Fruit fly (Drosophila melanogaster) whole organism, embryonic: ENCODE measurements around the gene lili.
A peak's percentile ranks its signal among the peaks of the same experiment; 100 is the strongest.

Experiments used
- Bgb ChIP-seq: fragments of 200-800 bp; sonication (Bioruptor generic); IDR thresholded peaks from 2 replicates; pipeline ENCODE4 v1.3.6; 2022; ENCODE audit warnings: missing biosample characterization, missing genetic modification characterization; ENCODE audit not compliant: partially characterized antibody
- Blimp-1 ChIP-seq: fragments of 200-800 bp; sonication (Bioruptor generic); optimal IDR thresholded peaks from 3 replicates; lab custom pipeline; 2018; ENCODE audit warnings: missing biosample characterization, missing genetic modification characterization, mild to moderate bottlenecking, moderate library complexity, missing genetic modification reagents
- BtbVII ChIP-seq: fragments of 200-800 bp; sonication (Bioruptor generic); optimal IDR thresholded peaks from 3 replicates; lab custom pipeline; 2017; ENCODE audit warnings: missing biosample characterization, mild to moderate bottlenecking, missing genetic modification characterization
- CG10274 ChIP-seq: fragments of 200-800 bp; sonication (Bioruptor generic); optimal IDR thresholded peaks from 3 replicates; lab custom pipeline; 2017; ENCODE audit warnings: missing biosample characterization, mild to moderate bottlenecking, missing genetic modification characterization
- CG11085 ChIP-seq: fragments of 200-800 bp; sonication (Bioruptor generic); IDR thresholded peaks from 2 replicates; pipeline ENCODE4 v1.3.6; 2022; ENCODE audit warnings: missing biosample characterization, missing genetic modification characterization
- CG11696 ChIP-seq: fragments of 200-800 bp; sonication (Bioruptor generic); IDR thresholded peaks from 2 replicates; pipeline ENCODE4 v1.3.6; 2022; ENCODE audit warnings: missing biosample characterization, missing genetic modification characterization
- CG12236 ChIP-seq: fragments of 200-800 bp; sonication (Bioruptor generic); optimal IDR thresholded peaks from 2 replicates; lab custom pipeline; 2016; ENCODE audit warnings: missing biosample characterization, missing genetic modification characterization
- CG13123 ChIP-seq: fragments of 200-800 bp; sonication (Bioruptor generic); optimal IDR thresholded peaks from 2 replicates; lab custom pipeline; 2016; ENCODE audit warnings: missing biosample characterization, missing genetic modification characterization
- CG14965 ChIP-seq: fragments of 200-800 bp; sonication (Bioruptor generic); optimal IDR thresholded peaks from 2 replicates; lab custom pipeline; 2016; ENCODE audit warnings: missing biosample characterization, missing genetic modification characterization, borderline replicate concordance
- CG1529 ChIP-seq: fragments of 200-800 bp; sonication (Bioruptor generic); optimal IDR thresholded peaks from 3 replicates; lab custom pipeline; 2018; ENCODE audit warnings: missing biosample characterization, missing genetic modification characterization
- CG17912 ChIP-seq: fragments of 200-800 bp; sonication (Bioruptor generic); optimal IDR thresholded peaks from 2 replicates; lab custom pipeline; 2018; ENCODE audit warnings: missing biosample characterization, mild to moderate bottlenecking, missing genetic modification characterization
- CG2116 ChIP-seq: fragments of 200-800 bp; sonication (Bioruptor generic); optimal IDR thresholded peaks from 3 replicates; lab custom pipeline; 2018; ENCODE audit warnings: missing biosample characterization, mild to moderate bottlenecking, missing genetic modification characterization
- CG30020 ChIP-seq: fragments of 200-800 bp; optimal IDR thresholded peaks from 2 replicates; lab custom pipeline; 2019; ENCODE audit warnings: missing biosample characterization, mild to moderate bottlenecking, missing genetic modification characterization, moderate library complexity
- CG30403 ChIP-seq: fragments of 200-800 bp; sonication (Bioruptor generic); optimal IDR thresholded peaks from 3 replicates; lab custom pipeline; 2016; ENCODE audit warnings: missing biosample characterization, missing genetic modification characterization
- CG3407 ChIP-seq: fragments of 200-800 bp; sonication (Bioruptor generic); optimal IDR thresholded peaks from 2 replicates; lab custom pipeline; 2018; ENCODE audit warnings: missing biosample characterization, mild to moderate bottlenecking, missing genetic modification characterization
- CG34376 ChIP-seq: fragments of 200-800 bp; sonication (Bioruptor generic); optimal IDR thresholded peaks from 2 replicates; lab custom pipeline; 2018; ENCODE audit warnings: missing biosample characterization, mild to moderate bottlenecking, missing genetic modification characterization
- CG4404 ChIP-seq: fragments of 200-800 bp; sonication (Bioruptor generic); IDR thresholded peaks from 2 replicates; pipeline ENCODE4 v1.3.6; 2022; ENCODE audit warnings: missing biosample characterization, missing genetic modification characterization
- CG6272 ChIP-seq: fragments of 200-800 bp; sonication (Bioruptor generic); IDR thresholded peaks from 2 replicates; pipeline ENCODE4 v1.3.6; 2022; ENCODE audit warnings: missing biosample characterization, missing genetic modification characterization
- CG6813 ChIP-seq: fragments of 200-800 bp; sonication (Bioruptor generic); optimal IDR thresholded peaks from 2 replicates; lab custom pipeline; 2017; ENCODE audit warnings: missing biosample characterization, missing genetic modification characterization, mild to moderate bottlenecking, moderate library complexity, missing genetic modification reagents
- CG8089 ChIP-seq: fragments of 200-800 bp; sonication (Bioruptor generic); optimal IDR thresholded peaks from 3 replicates; lab custom pipeline; 2016; ENCODE audit warnings: missing biosample characterization, missing genetic modification characterization
- CG9437 ChIP-seq: fragments of 200-800 bp; sonication (Bioruptor generic); optimal IDR thresholded peaks from 2 replicates; lab custom pipeline; 2018; ENCODE audit warnings: missing biosample characterization, mild to moderate bottlenecking, missing genetic modification characterization
- CoRest ChIP-seq: fragments of 200-800 bp; sonication (Bioruptor generic); optimal IDR thresholded peaks from 3 replicates; lab custom pipeline; 2018; ENCODE audit warnings: missing biosample characterization, mild to moderate bottlenecking, missing genetic modification characterization, moderate library complexity
- D19A ChIP-seq: fragments of 200-800 bp; optimal IDR thresholded peaks from 3 replicates; lab custom pipeline; 2019; ENCODE audit warnings: missing biosample characterization, mild to moderate bottlenecking, missing genetic modification characterization, moderate library complexity
- Doc3 ChIP-seq: fragments of 200-800 bp; sonication (Bioruptor generic); IDR thresholded peaks from 3 replicates; pipeline ENCODE4 v1.3.6; 2022; ENCODE audit warnings: missing biosample characterization, missing genetic modification characterization; ENCODE audit not compliant: partially characterized antibody
- HLH3B ChIP-seq: fragments of 200-800 bp; sonication (Bioruptor generic); IDR thresholded peaks from 2 replicates; pipeline ENCODE4 v1.3.6; 2022; ENCODE audit warnings: missing biosample characterization, missing genetic modification characterization
- HLH4C ChIP-seq: fragments of 200-800 bp; sonication (Bioruptor generic); IDR thresholded peaks from 3 replicates; pipeline ENCODE4 v1.3.6; 2022; ENCODE audit warnings: missing biosample characterization, missing genetic modification characterization; ENCODE audit not compliant: partially characterized antibody
- MBD-R2 ChIP-seq: fragments of 200-800 bp; sonication (Bioruptor generic); IDR thresholded peaks from 2 replicates; pipeline ENCODE4 v1.3.6; 2022; ENCODE audit warnings: missing biosample characterization, missing genetic modification characterization
- NFAT ChIP-seq: fragments of 200-800 bp; sonication (Bioruptor generic); IDR thresholded peaks from 2 replicates; pipeline ENCODE4 v1.3.6; 2022; ENCODE audit warnings: missing biosample characterization, missing genetic modification characterization
- NfI ChIP-seq: fragments of 200-800 bp; sonication (Bioruptor generic); optimal IDR thresholded peaks from 3 replicates; lab custom pipeline; 2018; ENCODE audit warnings: missing biosample characterization, mild to moderate bottlenecking, missing genetic modification characterization, moderate library complexity
- Taf1 ChIP-seq: fragments of 200-800 bp; sonication (Bioruptor generic); IDR thresholded peaks from 2 replicates; pipeline ENCODE4 v1.3.6; 2022; ENCODE audit warnings: missing biosample characterization, missing genetic modification characterization
- bbx ChIP-seq: fragments of 200-800 bp; sonication (Bioruptor generic); IDR thresholded peaks from 2 replicates; pipeline ENCODE4 v1.3.6; 2022; ENCODE audit warnings: missing biosample characterization, missing genetic modification characterization; ENCODE audit not compliant: partially characterized antibody
- btn ChIP-seq: fragments of 200-800 bp; sonication (Bioruptor generic); optimal IDR thresholded peaks from 2 replicates; lab custom pipeline; 2016; ENCODE audit warnings: missing biosample characterization, missing genetic modification characterization
- caup ChIP-seq: fragments of 200-800 bp; sonication (Bioruptor generic); optimal IDR thresholded peaks from 3 replicates; lab custom pipeline; 2017; ENCODE audit warnings: missing biosample characterization, mild to moderate bottlenecking, missing genetic modification characterization, moderate library complexity; ENCODE audit not compliant: severe bottlenecking
- chinmo ChIP-seq: fragments of 200-800 bp; sonication (Bioruptor generic); IDR thresholded peaks from 4 replicates; pipeline ENCODE4 v1.3.6; 2022; ENCODE audit warnings: missing biosample characterization, missing genetic modification characterization; ENCODE audit not compliant: partially characterized antibody
- dimm ChIP-seq: fragments of 200-800 bp; sonication (Bioruptor generic); IDR thresholded peaks from 2 replicates; pipeline ENCODE4 v1.3.6; 2022; ENCODE audit warnings: missing biosample characterization, missing genetic modification characterization
- ftz-f1 ChIP-seq: fragments of 200-800 bp; sonication (Bioruptor generic); optimal IDR thresholded peaks from 2 replicates; lab custom pipeline; 2016; ENCODE audit warnings: missing biosample characterization, missing genetic modification characterization
- gce ChIP-seq: fragments of 200-800 bp; sonication (Bioruptor generic); IDR thresholded peaks from 3 replicates; pipeline ENCODE4 v1.3.6; 2022; ENCODE audit warnings: missing biosample characterization, missing genetic modification characterization
- gfzf ChIP-seq: fragments of 200-800 bp; sonication (Bioruptor generic); optimal IDR thresholded peaks from 2 replicates; lab custom pipeline; 2016; ENCODE audit warnings: missing biosample characterization, mild to moderate bottlenecking, missing genetic modification characterization, moderate library complexity
- lov ChIP-seq, 2 experiments: fragments of 200-800 bp in 1 of 2; fragments of >200 bp in 1 of 2; sonication (Bioruptor generic) in 1 of 2; IDR thresholded peaks in 1 of 2; optimal IDR thresholded peaks in 1 of 2; 2 replicates in 1 of 2; 3 replicates in 1 of 2; pipeline versions ENCODE4 v1.3.6 to Lab custom; 2017 to 2022; ENCODE audit warnings: missing biosample characterization in 1 of 2, missing genetic modification characterization in 1 of 2
- maf-S ChIP-seq: fragments of 200-800 bp; sonication (Bioruptor generic); optimal IDR thresholded peaks from 2 replicates; lab custom pipeline; 2016; ENCODE audit warnings: missing biosample characterization, missing genetic modification characterization
- mam ChIP-seq: fragments of 200-800 bp; sonication (Bioruptor generic); optimal IDR thresholded peaks from 3 replicates; lab custom pipeline; 2016; ENCODE audit warnings: missing biosample characterization, missing genetic modification characterization
- mirr ChIP-seq: fragments of 200-800 bp; sonication (Bioruptor generic); optimal IDR thresholded peaks from 3 replicates; lab custom pipeline; 2018; ENCODE audit warnings: missing biosample characterization, mild to moderate bottlenecking, missing genetic modification characterization
- nau ChIP-seq: fragments of 200-800 bp; sonication (Bioruptor generic); optimal IDR thresholded peaks from 3 replicates; lab custom pipeline; 2017; ENCODE audit warnings: missing biosample characterization, mild to moderate bottlenecking, missing genetic modification characterization, missing genetic modification reagents
- onecut ChIP-seq: fragments of 200-800 bp; sonication (Bioruptor generic); IDR thresholded peaks from 2 replicates; pipeline ENCODE4 v1.3.6; 2022; ENCODE audit warnings: missing biosample characterization, missing genetic modification characterization
- pita ChIP-seq: fragments of 200-800 bp; sonication (Bioruptor generic); optimal IDR thresholded peaks from 2 replicates; lab custom pipeline; 2017; ENCODE audit warnings: missing biosample characterization, mild to moderate bottlenecking, missing genetic modification characterization
- slp2 ChIP-seq: fragments of 200-800 bp; sonication (Bioruptor generic); optimal IDR thresholded peaks from 2 replicates; lab custom pipeline; 2016; ENCODE audit warnings: missing biosample characterization, missing genetic modification characterization
- stc ChIP-seq: fragments of 200-800 bp; sonication (Bioruptor generic); IDR thresholded peaks from 2 replicates; pipeline ENCODE4 v1.3.6; 2022; ENCODE audit warnings: missing biosample characterization, missing genetic modification characterization

Gene lili

DNA sequence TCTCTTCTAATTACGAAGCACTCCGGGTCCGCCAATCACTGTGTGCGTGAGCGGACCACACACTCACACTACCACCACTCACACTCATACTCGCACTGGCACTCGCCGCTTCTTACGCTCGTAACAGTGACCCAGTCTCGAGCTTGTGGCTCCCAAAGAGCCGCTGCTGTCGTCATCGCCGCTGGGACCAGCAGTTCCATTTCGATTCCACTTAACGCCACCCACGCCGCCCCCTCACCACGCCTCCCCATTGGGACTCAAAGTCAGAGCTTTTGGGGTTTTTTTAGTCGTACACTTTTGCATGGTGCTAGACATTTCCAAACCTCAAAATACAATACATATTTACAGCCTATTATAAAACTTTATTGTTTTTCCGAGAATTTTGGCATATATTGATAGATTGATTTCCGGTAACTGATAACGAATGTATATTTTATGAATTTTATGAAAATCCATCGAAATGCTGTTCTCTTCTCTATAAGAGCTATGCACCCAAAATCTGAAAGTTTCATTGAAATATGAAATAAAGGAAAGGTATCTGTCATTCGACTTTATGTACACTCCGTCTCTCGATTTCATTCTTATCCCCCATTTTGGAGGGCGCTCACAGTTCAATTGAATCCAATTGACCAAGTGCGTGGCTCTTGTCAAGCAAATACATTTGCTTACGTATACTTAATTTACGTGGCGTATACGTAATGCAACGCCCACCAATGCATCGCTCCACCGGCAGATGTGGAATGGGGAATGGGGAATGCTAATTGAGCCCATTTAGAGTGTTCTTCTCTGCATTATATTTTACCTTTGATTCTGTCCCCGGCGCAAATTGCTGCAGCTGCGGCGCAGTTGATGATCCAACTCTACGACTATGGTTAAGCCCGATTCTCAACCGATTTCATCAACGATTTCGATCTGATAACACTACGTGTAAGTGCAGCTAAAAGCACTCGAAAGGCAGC is 42.3 kb downstream of the lili start, which contains the start of gene CG42331 (continued):
- TF ChIP-seq HLH3B (GFP tag; lab: Robert Waterston, UW) (peak; percentile 42; the same call in 1 of the 2 replicates), NfI (GFP tag; lab: Kevin White, UChicago) (peak; percentile 38), onecut (GFP tag; lab: Robert Waterston, UW) (peak; percentile 25; the same call in 1 of the 2 replicates), CG2116 (GFP tag; lab: Kevin White, UChicago) (peak; percentile 23), CG6272 (GFP tag; lab: Robert Waterston, UW) (no peak), nau (GFP tag; lab: Kevin White, UChicago) (peak; percentile 46), CG13123 (GFP tag; lab: Kevin White, UChicago) (no peak), caup (GFP tag; lab: Kevin White, UChicago) (peak; percentile 27), CG11085 (no peak), bbx (GFP tag; lab: Robert Waterston, UW) (no peak), CG3407 (no peak), MBD-R2 (GFP tag; lab: Robert Waterston, UW) (peak; percentile 32; the same call in 1 of the 2 replicates), CG8089 (GFP tag; lab: Kevin White, UChicago) (no peak), ftz-f1 (no peak), mam (GFP tag; lab: Kevin White, UChicago) (peak; percentile 48), lov (optimal IDR thresholded peaks at IDR 0.05; lab: Kevin White, UChicago) (no peak), lov (GFP tag; IDR thresholded peaks at IDR 0.05; lab: Robert Waterston, UW) (no peak), CG1529 (GFP tag; lab: Kevin White, UChicago) (no peak), Taf1 (GFP tag; lab: Robert Waterston, UW) (no peak), CG34376 (GFP tag; lab: Kevin White, UChicago) (peak; percentile 80), CG11696 (GFP tag; lab: Robert Waterston, UW) (no peak), CG4404 (GFP tag; lab: Robert Waterston, UW) (no peak), mirr (GFP tag; lab: Kevin White, UChicago) (peak; percentile 24), NFAT (GFP tag; lab: Robert Waterston, UW) (peak; percentile 2; the same call in 1 of the 2 replicates), CG14965 (no peak), pita (GFP tag; lab: Kevin White, UChicago) (no peak), maf-S (peak; percentile 21), slp2 (GFP tag; lab: Kevin White, UChicago) (peak; percentile 52), chinmo (GFP tag; lab: Robert Waterston, UW) (peak; percentile 89), CG30403 (GFP tag; lab: Kevin White, UChicago) (peak; percentile 81), CoRest (tag; lab: Kevin White, UChicago) (peak; percentile 73), HLH4C (GFP tag; lab: Robert Waterston, UW) (no peak), btn (GFP tag; lab: Kevin White, UChicago) (no peak), D19A (tag; lab: Kevin White, UChicago) (peak; percentile 98), Bgb (GFP tag; lab: Robert Waterston, UW) (no peak), gfzf (GFP tag; lab: Kevin White, UChicago) (no peak), CG12236 (GFP tag; lab: Kevin White, UChicago) (no peak), CG6813 (peak; percentile 38), dimm (GFP tag; lab: Robert Waterston, UW) (no peak), CG30020 (tag; lab: Kevin White, UChicago) (no peak), CG9437 (GFP tag; lab: Kevin White, UChicago) (peak; percentile 66), gce (GFP tag; lab: Robert Waterston, UW) (no peak), stc (GFP tag; lab: Robert Waterston, UW) (peak; percentile 58), CG17912 (GFP tag; lab: Kevin White, UChicago) (no peak), Doc3 (no peak), CG10274 (peak; percentile 52), BtbVII (peak; percentile 59), Blimp-1 (no peak)
